Worm (Caenorhabditis elegans): ENCODE results near the gene hrg-3.

DNA sequence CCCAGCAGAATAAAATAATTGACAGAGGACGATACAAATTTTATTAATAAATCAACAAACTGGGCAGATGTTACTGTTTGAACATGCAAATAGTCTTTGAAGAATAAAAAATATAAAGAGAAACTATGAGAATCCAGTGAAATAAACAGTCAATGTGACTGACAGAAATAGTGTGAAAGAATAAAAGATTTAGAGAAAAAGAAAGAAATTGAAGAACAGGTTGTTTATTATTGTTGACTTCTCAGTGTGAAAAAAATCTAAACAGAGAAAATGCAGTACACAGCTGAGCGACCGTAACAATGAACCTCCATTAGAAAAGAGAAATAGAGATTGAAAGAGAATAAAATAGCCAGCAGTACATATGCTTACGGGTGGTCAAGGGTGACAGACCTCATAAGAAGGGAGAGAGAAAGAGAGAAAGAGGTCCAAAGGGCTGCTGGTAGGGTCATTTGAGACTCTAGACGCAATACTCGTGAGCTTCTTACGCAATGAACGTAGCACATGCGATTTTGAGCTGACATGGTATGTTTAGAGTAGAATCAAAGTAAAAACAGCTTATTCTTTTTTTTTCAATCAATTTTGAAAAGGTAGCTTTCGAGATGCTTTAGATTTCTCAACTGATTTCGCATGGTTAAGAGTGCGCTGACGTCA is 32.1 kb upstream of the hrg-3 start, which contains the start of gene slcr-46.3:
- peak; percentile 25 for TF ChIP-seq blmp-1 (tag; optimal IDR thresholded peaks at IDR 0.05)
- no peak for TF ChIP-seq irx-1 (tag; optimal IDR thresholded peaks at IDR 0.05)

Data from whole organism, L1 larva.